Worm (Caenorhabditis elegans) whole organism, L1 larva: ENCODE results near the gene F38B7.10.

Source experiments
- C04F5.9 ChIP-seq: sonication (generic microtip); optimal IDR thresholded peaks from 2 replicates; lab custom pipeline; 2016; ENCODE audit warnings: missing genetic modification characterization, missing compliant biosample characterization
- ceh-82 ChIP-seq, 3 experiments: fragments of 150-350 bp in 1 of 3; sonication (generic microtip) in 2 of 3; optimal IDR thresholded peaks; 2 replicates each; lab custom pipeline; 2014 to 2017; ENCODE audit warnings: missing biosample characterization in 3 of 3, missing genetic modification characterization in 3 of 3
- ces-1 ChIP-seq: fragments of 150-350 bp; optimal IDR thresholded peaks from 2 replicates; lab custom pipeline; 2014; ENCODE audit warnings: missing biosample characterization, missing genetic modification reagents, missing genetic modification characterization
- lir-3 ChIP-seq: sonication (generic microtip); optimal IDR thresholded peaks from 2 replicates; lab custom pipeline; 2016; ENCODE audit warnings: mild to moderate bottlenecking, missing genetic modification characterization, moderate library complexity, missing compliant biosample characterization; ENCODE audit not compliant: poor library complexity
- mdl-1 ChIP-seq, 2 experiments: fragments of 150-350 bp; optimal IDR thresholded peaks; 2 replicates each; lab custom pipeline; 2014 to 2017; ENCODE audit warnings: missing biosample characterization in 2 of 2, missing genetic modification characterization in 2 of 2, inconsistent platforms in 1 of 2
- nhr-237 ChIP-seq: fragments of 150-350 bp; optimal IDR thresholded peaks from 2 replicates; lab custom pipeline; 2014; ENCODE audit warnings: missing biosample characterization, missing genetic modification characterization
- nhr-47 ChIP-seq: sonication (generic microtip); optimal IDR thresholded peaks from 2 replicates; lab custom pipeline; 2016; ENCODE audit warnings: mild to moderate bottlenecking, missing genetic modification characterization, moderate library complexity, missing compliant biosample characterization
- nhr-85 ChIP-seq: sonication (generic microtip); peaks from one replicate; lab custom pipeline; 2016; ENCODE audit warnings: missing genetic modification characterization, inconsistent platforms, missing compliant biosample characterization
- unc-130 ChIP-seq: fragments of 150-350 bp; optimal IDR thresholded peaks from 2 replicates; lab custom pipeline; 2017; ENCODE audit warnings: missing biosample characterization, missing genetic modification characterization, inconsistent platforms
- zip-4 ChIP-seq: fragments of 200-800 bp; sonication (Bioruptor generic); optimal IDR thresholded peaks from 2 replicates; lab custom pipeline; 2018; ENCODE audit warnings: mild to moderate bottlenecking, missing genetic modification characterization, moderate library complexity, missing compliant biosample characterization

ce11 chrV:11500980-11501379, 44.3 kb upstream of the F38B7.10 start:
- no peak for TF ChIP-seq lir-3 (tag; lab: Kevin White, UChicago)
- TF ChIP-seq nhr-85 (tag; lab: Kevin White, UChicago) = no peak
- no peak for TF ChIP-seq C04F5.9 (tag; lab: Kevin White, UChicago)
- TF ChIP-seq mdl-1 (tag; optimal IDR thresholded peaks at IDR 0.05; lab: Kevin White, UChicago) = no peak
- TF ChIP-seq ceh-82 (tag; optimal IDR thresholded peaks at IDR 0.05; lab: Kevin White, UChicago) = no peak
- TF ChIP-seq nhr-47 (tag; lab: Kevin White, UChicago) = no peak
- TF ChIP-seq unc-130 = no peak
- no peak for TF ChIP-seq zip-4 (GFP tag; lab: Kevin White, UChicago)
- TF ChIP-seq ces-1 = no peak
- TF ChIP-seq nhr-237 = no peak
